Worm (Caenorhabditis elegans) whole organism, early embryonic: ENCODE data around the gene sru-30.

Experiments used
- B0310.2 ChIP-seq: sonication (generic microtip); optimal IDR thresholded peaks from 2 replicates; lab custom pipeline; 2016; ENCODE audit warnings: mild to moderate bottlenecking, missing genetic modification characterization, missing compliant biosample characterization
- F13C5.2 ChIP-seq: sonication (generic microtip); optimal IDR thresholded peaks from 2 replicates; lab custom pipeline; 2017; ENCODE audit warnings: mild to moderate bottlenecking, missing genetic modification characterization, inconsistent platforms, missing compliant biosample characterization
- aly-1 ChIP-seq: sonication (generic microtip); optimal IDR thresholded peaks from 2 replicates; lab custom pipeline; 2016; ENCODE audit warnings: missing genetic modification characterization, missing compliant biosample characterization
- ama-1 ChIP-seq: fragments of 150-350 bp; optimal IDR thresholded peaks from 2 replicates; lab custom pipeline; 2014
- ceh-13 ChIP-seq: fragments of 200-800 bp; sonication (Bioruptor generic); optimal IDR thresholded peaks from 2 replicates; lab custom pipeline; 2018; ENCODE audit warnings: mild to moderate bottlenecking, missing genetic modification characterization, missing compliant biosample characterization
- ceh-36 ChIP-seq: sonication (generic microtip); optimal IDR thresholded peaks from 2 replicates; lab custom pipeline; 2016; ENCODE audit warnings: missing genetic modification characterization, inconsistent platforms, missing compliant biosample characterization
- ets-7 ChIP-seq: sonication (generic microtip); optimal IDR thresholded peaks from 2 replicates; lab custom pipeline; 2016; ENCODE audit warnings: missing genotype, missing genetic modification characterization, missing compliant biosample characterization
- flt-1 ChIP-seq: fragments of 200-800 bp; sonication (Bioruptor generic); IDR thresholded peaks from 2 replicates; pipeline ENCODE4 v1.3.6; 2022; ENCODE audit warnings: missing genetic modification characterization, missing compliant biosample characterization
- hmbx-1 ChIP-seq: sonication (generic microtip); optimal IDR thresholded peaks from 2 replicates; lab custom pipeline; 2016; ENCODE audit warnings: mild to moderate bottlenecking, missing genetic modification characterization, missing compliant biosample characterization
- hmg-4 ChIP-seq: fragments of 200-800 bp; sonication (Bioruptor generic); optimal IDR thresholded peaks from 2 replicates; lab custom pipeline; 2018; ENCODE audit warnings: mild to moderate bottlenecking, missing genetic modification characterization, missing compliant biosample characterization
- hnd-1 ChIP-seq: sonication (generic microtip); optimal IDR thresholded peaks from 2 replicates; lab custom pipeline; 2016; ENCODE audit warnings: missing genetic modification characterization, missing compliant biosample characterization
- pes-1 ChIP-seq: fragments of 200-800 bp; sonication (Bioruptor generic); IDR thresholded peaks from 2 replicates; pipeline ENCODE4 v1.3.6; 2022; ENCODE audit warnings: missing genetic modification reagents, missing genetic modification characterization, missing compliant biosample characterization
- scrt-1 ChIP-seq: fragments of 200-800 bp; sonication (Bioruptor generic); IDR thresholded peaks from 2 replicates; pipeline ENCODE4 v1.3.6; 2022; ENCODE audit warnings: missing genetic modification characterization, missing compliant biosample characterization
- sea-1 ChIP-seq: fragments of 200-800 bp; sonication (Bioruptor generic); conservative IDR thresholded peaks from 2 replicates; pipeline ENCODE4 v1.3.6; 2022; ENCODE audit warnings: missing genetic modification characterization, missing compliant biosample characterization
- tbx-11 ChIP-seq: fragments of 200-800 bp; sonication (Bioruptor generic); IDR thresholded peaks from 2 replicates; pipeline ENCODE4 v1.3.6; 2022; ENCODE audit warnings: missing genetic modification characterization, missing compliant biosample characterization
- tbx-37 ChIP-seq: fragments of 200-800 bp; sonication (Bioruptor generic); conservative IDR thresholded peaks from 2 replicates; pipeline ENCODE4 v1.3.6; 2022; ENCODE audit warnings: missing genetic modification reagents, missing genetic modification characterization, missing compliant biosample characterization
- tra-4 ChIP-seq: sonication (generic microtip); optimal IDR thresholded peaks from 2 replicates; lab custom pipeline; 2017; ENCODE audit warnings: missing genetic modification characterization, missing compliant biosample characterization

Gene sru-30

DNA sequence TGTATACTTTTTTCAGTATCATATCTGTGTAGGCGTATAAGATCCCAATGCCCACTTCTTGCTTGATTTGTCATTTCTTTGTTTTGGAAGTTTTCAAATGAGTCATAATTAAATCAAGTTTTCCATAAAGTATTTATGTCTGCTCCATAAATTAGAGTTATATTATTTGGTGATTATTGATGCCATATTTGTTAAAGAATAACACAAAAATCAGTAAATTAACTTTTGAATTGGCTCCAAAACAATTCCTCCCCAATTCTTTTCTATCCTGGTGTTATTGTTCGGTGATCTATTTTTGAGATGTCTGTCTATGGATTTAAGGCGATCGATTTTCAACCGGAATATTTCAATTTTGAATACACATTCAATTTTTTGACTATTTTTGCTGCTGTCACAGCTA lies 8.5 kb upstream of the sru-30 start, which contains the start of gene sru-37:
sru-37 (plus strand) TSS at position 301 of the 400 bp plus-strand sequence.
- no peak for TF ChIP-seq ceh-36
- TF ChIP-seq aly-1 (tag; lab: Kevin White, UChicago): no peak
- no peak for TF ChIP-seq pes-1 (GFP tag; lab: Robert Waterston, UW)
- TF ChIP-seq ets-7: no peak
- no peak for TF ChIP-seq hmg-4 (GFP tag; lab: Kevin White, UChicago)
- TF ChIP-seq sea-1 (GFP tag; lab: Robert Waterston, UW): no peak
- TF ChIP-seq scrt-1 (GFP tag; lab: Robert Waterston, UW): no peak
- TF ChIP-seq tra-4 (tag; lab: Kevin White, UChicago): no peak
- TF ChIP-seq F13C5.2 (tag; lab: Kevin White, UChicago): no peak
- no peak for TF ChIP-seq hnd-1 (tag; lab: Kevin White, UChicago)
- no peak for TF ChIP-seq tbx-11 (GFP tag; lab: Robert Waterston, UW)
- no peak for TF ChIP-seq hmbx-1 (tag; lab: Kevin White, UChicago)
- no peak for TF ChIP-seq tbx-37 (GFP tag; lab: Robert Waterston, UW)
- no peak for TF ChIP-seq B0310.2 (tag; lab: Kevin White, UChicago)
- no peak for TF ChIP-seq ceh-13 (GFP tag; lab: Kevin White, UChicago)
- TF ChIP-seq flt-1 (GFP tag; lab: Robert Waterston, UW): no peak
- TF ChIP-seq ama-1: no peak

DNA sequence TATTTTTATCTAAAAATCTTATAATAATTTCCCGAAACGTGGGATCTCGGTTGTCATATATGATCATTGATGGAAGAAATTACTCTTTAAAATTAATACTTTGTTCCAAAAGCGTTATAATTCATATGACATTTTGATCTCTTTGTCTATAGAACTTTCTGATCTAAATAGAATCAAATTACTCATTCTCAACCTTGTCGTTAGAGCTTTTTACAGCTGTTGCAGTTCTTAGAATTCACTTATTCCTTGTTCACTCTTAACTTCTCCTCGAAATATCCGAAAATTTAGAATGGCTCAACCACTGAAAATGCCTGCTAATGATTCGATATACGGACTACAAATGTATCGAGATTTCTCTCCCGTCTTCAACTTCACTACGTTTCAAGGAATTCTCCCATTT lies 2.5 kb upstream of the sru-30 start, which contains the start of gene sru-29:
sru-29 (plus strand) TSS at position 301 of the 400 bp plus-strand sequence.
- TF ChIP-seq sea-1 (GFP tag; lab: Robert Waterston, UW) (no peak), tbx-37 (GFP tag; lab: Robert Waterston, UW) (no peak)

DNA sequence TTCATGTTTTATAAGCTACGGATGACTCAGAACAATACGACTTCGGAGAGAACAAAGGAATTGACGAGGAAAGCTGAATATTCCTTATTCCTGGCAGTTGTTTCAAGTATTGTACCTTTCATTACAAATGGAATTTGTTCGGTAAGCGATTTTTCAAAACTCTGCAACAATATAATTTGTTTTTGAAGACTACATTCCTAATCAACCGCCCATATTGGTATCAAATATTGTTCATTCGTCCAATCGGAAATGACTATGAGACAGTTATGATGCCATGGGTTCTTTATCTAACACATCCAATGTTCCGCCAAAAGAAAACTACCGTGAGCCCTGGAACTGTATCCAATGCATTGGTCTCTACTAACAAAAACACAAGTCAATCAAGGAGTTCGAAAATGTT lies 1.4 kb upstream of the sru-30 start:
- no peak for TF ChIP-seq ceh-13 (GFP tag; lab: Kevin White, UChicago)
- no peak for TF ChIP-seq ama-1
- TF ChIP-seq hnd-1 (tag; lab: Kevin White, UChicago): no peak
- TF ChIP-seq flt-1 (GFP tag; lab: Robert Waterston, UW): no peak
- no peak for TF ChIP-seq F13C5.2 (tag; lab: Kevin White, UChicago)
- TF ChIP-seq ceh-36: no peak
- no peak for TF ChIP-seq pes-1 (GFP tag; lab: Robert Waterston, UW)
- TF ChIP-seq tra-4 (tag; lab: Kevin White, UChicago): no peak
- TF ChIP-seq tbx-11 (GFP tag; lab: Robert Waterston, UW): no peak
- TF ChIP-seq hmg-4 (GFP tag; lab: Kevin White, UChicago): no peak
- TF ChIP-seq scrt-1 (GFP tag; lab: Robert Waterston, UW): no peak
- TF ChIP-seq tbx-37 (GFP tag; lab: Robert Waterston, UW): no peak
- no peak for TF ChIP-seq B0310.2 (tag; lab: Kevin White, UChicago)
- no peak for TF ChIP-seq ets-7
- no peak for TF ChIP-seq sea-1 (GFP tag; lab: Robert Waterston, UW)

DNA sequence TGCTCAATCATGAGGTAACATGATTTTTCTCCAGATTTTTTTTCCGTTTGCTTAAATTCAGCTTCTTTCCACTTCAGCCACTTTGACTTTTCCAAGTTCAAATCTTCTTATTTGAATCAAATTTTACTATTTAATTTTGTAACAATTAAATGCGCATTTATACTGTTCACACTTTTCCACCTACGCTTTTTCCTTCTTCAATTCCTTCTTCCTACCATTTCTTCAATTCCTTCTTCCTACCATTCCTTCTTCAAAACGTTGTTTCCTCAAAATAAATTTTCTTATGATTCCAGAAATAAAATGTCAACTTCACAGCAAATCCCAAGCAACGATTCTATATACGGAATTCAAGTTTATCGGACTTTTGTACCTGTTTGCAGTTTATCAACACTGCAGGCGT lies 2.8 kb downstream of the sru-30 start, which contains the start of gene sru-31:
sru-31 (plus strand) TSS at position 301 of the 400 bp plus-strand sequence.
- no peak for TF ChIP-seq ceh-36

DNA sequence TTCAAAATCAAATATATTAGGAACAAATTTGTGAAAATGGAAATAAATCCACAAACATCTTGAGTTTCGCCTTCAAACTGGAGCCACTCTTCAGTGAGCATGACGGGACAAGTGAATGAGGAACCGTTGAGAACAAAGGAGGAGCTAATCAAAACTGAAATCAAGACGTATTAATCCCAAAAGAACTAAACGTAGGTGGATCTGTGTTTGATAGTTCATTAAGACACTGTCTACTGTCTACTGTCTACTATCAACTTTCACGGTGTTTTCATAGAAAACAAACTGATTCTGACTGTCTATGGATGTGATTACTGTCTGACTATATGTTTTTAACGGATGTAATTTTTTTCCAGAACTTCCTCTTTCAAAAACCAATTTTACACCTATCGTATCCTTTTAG lies 8.1 kb downstream of the sru-30 start, which contains the start of gene str-193:
str-193 (minus strand) TSS at position 101 of the 400 bp plus-strand sequence.
- TF ChIP-seq B0310.2 (tag; lab: Kevin White, UChicago): no peak

DNA sequence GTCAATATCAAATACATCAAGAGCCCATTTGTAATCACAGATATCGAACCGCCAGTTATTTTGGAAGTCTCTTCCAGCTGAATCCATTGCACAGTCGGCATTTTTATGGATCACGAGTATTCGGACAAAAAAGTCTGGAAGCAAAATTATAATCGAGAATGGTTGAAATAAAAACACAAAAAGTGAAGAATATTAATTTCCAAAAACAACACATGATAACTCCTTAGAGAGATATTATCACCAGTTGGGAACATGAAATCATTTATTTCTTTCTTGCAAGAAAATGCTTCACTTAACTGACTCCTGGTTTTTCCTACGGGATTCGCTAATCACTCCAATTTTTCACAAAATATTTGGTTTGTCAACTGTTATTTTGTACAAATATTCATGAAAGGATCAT lies 10.5 kb downstream of the sru-30 start, which contains the start of gene str-2:
str-2 (minus strand) TSS at position 101 of the 400 bp plus-strand sequence.
- no peak for TF ChIP-seq aly-1 (tag; lab: Kevin White, UChicago)
- no peak for TF ChIP-seq ets-7
- no peak for TF ChIP-seq tbx-11 (GFP tag; lab: Robert Waterston, UW)
- TF ChIP-seq ama-1: no peak
- no peak for TF ChIP-seq B0310.2 (tag; lab: Kevin White, UChicago)
- TF ChIP-seq pes-1 (GFP tag; lab: Robert Waterston, UW): no peak

DNA sequence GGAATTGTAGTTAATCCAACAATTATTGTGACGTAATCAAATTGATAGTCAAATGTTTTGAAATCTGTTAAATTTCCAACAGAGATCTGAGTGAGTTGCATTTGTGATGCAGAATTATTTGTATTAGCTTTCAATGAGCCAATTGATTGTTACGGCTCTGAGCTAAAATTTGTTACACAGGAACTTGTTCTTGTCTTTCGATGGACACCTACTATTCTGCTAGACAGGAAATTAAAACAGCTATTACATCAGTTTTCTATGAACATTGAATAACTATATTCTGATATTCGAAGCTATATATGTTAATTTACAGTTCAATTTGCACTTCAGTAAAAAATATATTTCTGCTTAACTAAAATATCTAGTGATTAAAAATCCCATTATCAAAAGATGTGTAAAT lies 20.3 kb downstream of the sru-30 start, which contains the start of gene sru-40:
sru-40 (minus strand) TSS at position 101 of the 400 bp plus-strand sequence.
- TF ChIP-seq F13C5.2 (tag; lab: Kevin White, UChicago) (no peak), ceh-13 (GFP tag; lab: Kevin White, UChicago) (no peak), tbx-37 (GFP tag; lab: Robert Waterston, UW) (no peak), sea-1 (GFP tag; lab: Robert Waterston, UW) (no peak)

DNA sequence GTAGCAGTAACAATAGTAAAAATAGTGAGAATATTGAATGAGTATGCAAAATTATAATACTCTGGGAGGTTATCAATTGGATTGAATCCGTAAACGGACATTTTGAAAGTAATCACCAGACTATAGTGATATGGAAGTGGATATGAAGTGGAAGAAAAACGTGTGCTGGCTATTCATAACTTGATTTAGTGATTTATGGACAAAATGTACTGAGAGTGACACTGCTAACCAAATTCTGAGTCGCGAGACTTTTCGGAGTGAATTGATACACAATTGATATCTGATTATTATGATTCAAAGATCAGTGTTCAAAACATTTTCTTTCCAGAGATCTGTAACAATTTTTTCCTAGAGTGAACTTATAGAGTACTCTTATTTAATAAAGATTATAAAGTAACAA lies 22.3 kb downstream of the sru-30 start, which contains the start of gene sru-38:
sru-38 (minus strand) TSS at position 101 of the 400 bp plus-strand sequence.
- no peak for TF ChIP-seq ama-1
- no peak for TF ChIP-seq F13C5.2 (tag; lab: Kevin White, UChicago)
- TF ChIP-seq tra-4 (tag; lab: Kevin White, UChicago): no peak
- TF ChIP-seq scrt-1 (GFP tag; lab: Robert Waterston, UW): no peak
- TF ChIP-seq ceh-13 (GFP tag; lab: Kevin White, UChicago): no peak
- no peak for TF ChIP-seq flt-1 (GFP tag; lab: Robert Waterston, UW)
- no peak for TF ChIP-seq hmg-4 (GFP tag; lab: Kevin White, UChicago)
- no peak for TF ChIP-seq sea-1 (GFP tag; lab: Robert Waterston, UW)
- TF ChIP-seq hnd-1 (tag; lab: Kevin White, UChicago): no peak
- no peak for TF ChIP-seq aly-1 (tag; lab: Kevin White, UChicago)
- no peak for TF ChIP-seq pes-1 (GFP tag; lab: Robert Waterston, UW)
- no peak for TF ChIP-seq ceh-36
- TF ChIP-seq B0310.2 (tag; lab: Kevin White, UChicago): no peak
- no peak for TF ChIP-seq ets-7
